Worm (Caenorhabditis elegans) whole organism, young adult: ENCODE results near the gene F47B7.5.

Source experiments
- die-1 ChIP-seq: sonication (generic microtip); optimal IDR thresholded peaks from 2 replicates; lab custom pipeline; 2016; ENCODE audit warnings: missing genotype, mild to moderate bottlenecking, missing genetic modification characterization, missing compliant biosample characterization
- pha-4 ChIP-seq: fragments of 150-350 bp; sonication (generic microtip); optimal IDR thresholded peaks from 2 replicates; lab custom pipeline; 2014; ENCODE audit warnings: missing biosample characterization, missing genetic modification reagents, missing genetic modification characterization
- unc-62 ChIP-seq: fragments of 150-350 bp; optimal IDR thresholded peaks from 2 replicates; lab custom pipeline; 2014; ENCODE audit warnings: missing biosample characterization, missing genetic modification reagents, missing genetic modification characterization

ce11 chrX:3797882-3798281, 29.3 kb upstream of the F47B7.5 start, which contains the start of gene abu-10:
- TF ChIP-seq die-1 (tag; lab: Kevin White, UChicago) (no peak), pha-4 (tag; lab: Kevin White, UChicago) (no peak), unc-62 (GFP tag; lab: Kevin White, UChicago) (no peak)
